Fruit fly (Drosophila melanogaster): Measurements from ENCODE around the gene Pi3K92E.

Pi3K92E gene

dm6 chr3R:20588480-20588785 lies 46.1 kb downstream of the Pi3K92E start, which contains the start of gene Srp72 (continued):
- no peak for TF ChIP-seq Opbp (GFP tag; IDR thresholded peaks at IDR 0.05; ENCODE audit: partially characterized antibody)
- TF ChIP-seq ara (GFP tag; IDR thresholded peaks at IDR 0.05) = 0 out of 2 replicates have a peak, but pooled peaks have one; percentile 7
- peak; percentile 48 for TF ChIP-seq CG18599 (GFP tag; optimal IDR thresholded peaks at IDR 0.05)
- TF ChIP-seq vnd (GFP tag; IDR thresholded peaks at IDR 0.05; ENCODE audit: partially characterized antibody) = no peak
- no peak for TF ChIP-seq br (optimal IDR thresholded peaks at IDR 0.05)
- no peak for TF ChIP-seq disco-r (GFP tag; optimal IDR thresholded peaks at IDR 0.05)
- TF ChIP-seq jigr1 (GFP tag; IDR thresholded peaks at IDR 0.05) = peak; percentile 52; the same call in 1 of the 3 replicates
- TF ChIP-seq Hand (GFP tag; optimal IDR thresholded peaks at IDR 0.05) = no peak
- no peak for TF ChIP-seq tx (GFP tag; optimal IDR thresholded peaks at IDR 0.05)
- no peak for TF ChIP-seq amos (GFP tag; IDR thresholded peaks at IDR 0.05; ENCODE audit: partially characterized antibody)
- TF ChIP-seq CG8290 (GFP tag; optimal IDR thresholded peaks at IDR 0.05) = no peak
- no peak for TF ChIP-seq CG8290 (tag; optimal IDR thresholded peaks at IDR 0.05)
- no peak for TF ChIP-seq CG16813 (GFP tag; IDR thresholded peaks at IDR 0.05; ENCODE audit: partially characterized antibody)
- TF ChIP-seq Deaf1 (tag; optimal IDR thresholded peaks at IDR 0.05) = no peak
- no peak for TF ChIP-seq Myb (GFP tag; optimal IDR thresholded peaks at IDR 0.05)
- no peak for TF ChIP-seq danr (GFP tag; IDR thresholded peaks at IDR 0.05)
- no peak for TF ChIP-seq dysf (GFP tag; IDR thresholded peaks at IDR 0.05)
- TF ChIP-seq Dfd (GFP tag; optimal IDR thresholded peaks at IDR 0.05) = no peak
- TF ChIP-seq CG10366 (GFP tag; IDR thresholded peaks at IDR 0.05) = peak; percentile 23; the same call in 1 of the 2 replicates
- TF ChIP-seq jumu (GFP tag; optimal IDR thresholded peaks at IDR 0.05) = no peak
- TF ChIP-seq CG17829 (tag; optimal IDR thresholded peaks at IDR 0.05) = peak; percentile 52
- TF ChIP-seq cad (GFP tag; optimal IDR thresholded peaks at IDR 0.05) = no peak
- no peak for TF ChIP-seq D19B (GFP tag; optimal IDR thresholded peaks at IDR 0.05)
- TF ChIP-seq CG16815 (GFP tag; optimal IDR thresholded peaks at IDR 0.05) = no peak
- no peak for TF ChIP-seq TFAM (GFP tag; optimal IDR thresholded peaks at IDR 0.05)
- TF ChIP-seq CHES-1-like (GFP tag; optimal IDR thresholded peaks at IDR 0.05) = no peak
- peak; percentile 59 for TF ChIP-seq CG9797 (GFP tag; optimal IDR thresholded peaks at IDR 0.05)
- no peak for TF ChIP-seq Hr78 (GFP tag; optimal IDR thresholded peaks at IDR 0.05)
- peak; percentile 25 for TF ChIP-seq CG18011 (GFP tag; optimal IDR thresholded peaks at IDR 0.05)
- no peak for TF ChIP-seq BtbVII (GFP tag; optimal IDR thresholded peaks at IDR 0.05)
- TF ChIP-seq Nf-YB (GFP tag; optimal IDR thresholded peaks at IDR 0.05) = no peak
- no peak for TF ChIP-seq HLHmδ (GFP tag; optimal IDR thresholded peaks at IDR 0.05)
- TF ChIP-seq Gug (GFP tag; IDR thresholded peaks at IDR 0.05) = peak; percentile 48; the same call in 1 of the 4 replicates
- no peak for TF ChIP-seq fd3F (GFP tag; optimal IDR thresholded peaks at IDR 0.05)

dm6 chr3R:20587630-20588479 lies 46.7 kb downstream of the Pi3K92E start, which contains the start of gene Septin2:
Septin2 (minus strand) TSS chr3R:20588356.
- TF ChIP-seq jing (GFP tag; optimal IDR thresholded peaks at IDR 0.05) (peak; percentile 65), bab2 (GFP tag; optimal IDR thresholded peaks at IDR 0.05) (peak; percentile 76), CG13424 (tag; optimal IDR thresholded peaks at IDR 0.05) (peak; percentile 80), CG8089 (GFP tag; optimal IDR thresholded peaks at IDR 0.05) (peak; percentile 51), Atf3 (GFP tag; optimal IDR thresholded peaks at IDR 0.05) (peak; percentile 53), oc (tag; optimal IDR thresholded peaks at IDR 0.05) (no peak), fd3F (GFP tag; optimal IDR thresholded peaks at IDR 0.05) (peak; percentile 54), CG2889 (GFP tag; IDR thresholded peaks at IDR 0.05) (0 out of 3 replicates have a peak, but pooled peaks have one; percentile 31), CG1647 (GFP tag; optimal IDR thresholded peaks at IDR 0.05) (peak; percentile 68), CG10565 (GFP tag; optimal IDR thresholded peaks at IDR 0.05) (peak; percentile 34), ttk (GFP tag; IDR thresholded peaks at IDR 0.05) (peak; percentile 67; the same call in 1 of the 2 replicates), br (optimal IDR thresholded peaks at IDR 0.05) (no peak), CG12659 (GFP tag; optimal IDR thresholded peaks at IDR 0.05) (peak; percentile 72), Ravus (GFP tag; IDR thresholded peaks at IDR 0.05) (no peak), CG13624 (GFP tag; optimal IDR thresholded peaks at IDR 0.05) (peak; percentile 55), CG31441 (GFP tag; IDR thresholded peaks at IDR 0.05) (peak; percentile 72), prd (optimal IDR thresholded peaks at IDR 0.05) (no peak), prd (GFP tag; IDR thresholded peaks at IDR 0.05) (peak; percentile 72), dimm (GFP tag; IDR thresholded peaks at IDR 0.05) (no peak)

All from whole organism, embryonic.